Worm (Caenorhabditis elegans) whole organism, late embryonic: ENCODE results near the gene R160.6.
"Not testable (repeated sequence)": the region's sequence is repeated elsewhere in the genome, so short reads cannot be mapped to it uniquely, and the experiment has no call there.

Source experiments
- C08G9.2 ChIP-seq: sonication (generic microtip); optimal IDR thresholded peaks from 2 replicates; lab custom pipeline; 2016; ENCODE audit warnings: mild to moderate bottlenecking, missing genetic modification characterization, moderate library complexity, missing compliant biosample characterization
- C38D4.7 ChIP-seq: fragments of 200-800 bp; sonication (Bioruptor generic); optimal IDR thresholded peaks from 2 replicates; lab custom pipeline; 2018; ENCODE audit warnings: mild to moderate bottlenecking, missing genetic modification characterization, moderate library complexity, missing compliant biosample characterization
- K02D7.2 ChIP-seq: sonication (generic microtip); optimal IDR thresholded peaks from 2 replicates; lab custom pipeline; 2017; ENCODE audit warnings: mild to moderate bottlenecking, missing genetic modification characterization, missing compliant biosample characterization
- K09A11.1 ChIP-seq: sonication (generic microtip); optimal IDR thresholded peaks from 2 replicates; lab custom pipeline; 2017; ENCODE audit warnings: antibody characterized with exemption, mild to moderate bottlenecking, missing genetic modification characterization, missing compliant biosample characterization; ENCODE audit not compliant: insufficient read depth
- T23F11.4 ChIP-seq: fragments of 200-800 bp; sonication (Bioruptor generic); optimal IDR thresholded peaks from 2 replicates; lab custom pipeline; 2018; ENCODE audit warnings: mild to moderate bottlenecking, missing genetic modification characterization, missing compliant biosample characterization
- ahr-1 ChIP-seq: sonication (generic microtip); optimal IDR thresholded peaks from 2 replicates; lab custom pipeline; 2016; ENCODE audit warnings: missing genetic modification characterization, missing compliant biosample characterization
- ama-1 ChIP-seq: fragments of 150-350 bp; optimal IDR thresholded peaks from 2 replicates; lab custom pipeline; 2014
- ceh-14 ChIP-seq: sonication (generic microtip); optimal IDR thresholded peaks from 2 replicates; lab custom pipeline; 2016; ENCODE audit warnings: missing genotype, missing genetic modification characterization, missing compliant biosample characterization
- ceh-18 ChIP-seq: sonication (generic microtip); optimal IDR thresholded peaks from 2 replicates; lab custom pipeline; 2016; ENCODE audit warnings: missing genetic modification characterization, missing compliant biosample characterization
- ceh-19 ChIP-seq: fragments of 200-800 bp; sonication (Bioruptor generic); optimal IDR thresholded peaks from 2 replicates; lab custom pipeline; 2018; ENCODE audit warnings: mild to moderate bottlenecking, missing genetic modification characterization, missing compliant biosample characterization
- ceh-2 ChIP-seq: sonication (generic microtip); optimal IDR thresholded peaks from 2 replicates; lab custom pipeline; 2016; ENCODE audit warnings: missing genotype, missing genetic modification characterization, missing compliant biosample characterization
- ceh-24 ChIP-seq: sonication (generic microtip); optimal IDR thresholded peaks from 2 replicates; lab custom pipeline; 2016; ENCODE audit warnings: mild to moderate bottlenecking, missing genetic modification characterization, missing compliant biosample characterization
- ceh-30 ChIP-seq: fragments of 150-350 bp; optimal IDR thresholded peaks from 2 replicates; lab custom pipeline; 2014; ENCODE audit warnings: missing biosample characterization, missing genetic modification characterization
- che-1 ChIP-seq: sonication (generic microtip); optimal IDR thresholded peaks from 2 replicates; lab custom pipeline; 2016; ENCODE audit warnings: mild to moderate bottlenecking, missing genetic modification characterization, missing compliant biosample characterization
- dmd-4 ChIP-seq: sonication (generic microtip); optimal IDR thresholded peaks from 2 replicates; lab custom pipeline; 2016; ENCODE audit warnings: borderline replicate concordance, missing genetic modification characterization, missing compliant biosample characterization
- ets-4 ChIP-seq: sonication (generic microtip); optimal IDR thresholded peaks from 2 replicates; lab custom pipeline; 2016; ENCODE audit warnings: missing genetic modification characterization, missing compliant biosample characterization
- eyg-1 ChIP-seq: sonication (generic microtip); optimal IDR thresholded peaks from 2 replicates; lab custom pipeline; 2016; ENCODE audit warnings: missing genotype, missing genetic modification characterization, missing compliant biosample characterization
- fax-1 ChIP-seq: sonication (generic microtip); optimal IDR thresholded peaks from 2 replicates; lab custom pipeline; 2016; ENCODE audit warnings: missing genotype, missing genetic modification characterization, missing compliant biosample characterization
- hlh-15 ChIP-seq: sonication (generic microtip); optimal IDR thresholded peaks from 2 replicates; lab custom pipeline; 2016; ENCODE audit warnings: missing genetic modification characterization, missing compliant biosample characterization
- hlh-30 ChIP-seq: sonication (generic microtip); optimal IDR thresholded peaks from 2 replicates; lab custom pipeline; 2017; ENCODE audit warnings: antibody characterized with exemption, missing genetic modification characterization, missing compliant biosample characterization; ENCODE audit not compliant: insufficient read depth
- lin-11 ChIP-seq: fragments of 200-800 bp; sonication (Bioruptor generic); optimal IDR thresholded peaks from 2 replicates; lab custom pipeline; 2018; ENCODE audit warnings: mild to moderate bottlenecking, missing genetic modification characterization, missing compliant biosample characterization
- mec-3 ChIP-seq: sonication (generic microtip); optimal IDR thresholded peaks from 2 replicates; lab custom pipeline; 2016; ENCODE audit warnings: borderline replicate concordance, missing genetic modification characterization, missing compliant biosample characterization
- nfya-1 ChIP-seq: sonication (generic microtip); optimal IDR thresholded peaks from 2 replicates; lab custom pipeline; 2017; ENCODE audit warnings: missing genetic modification characterization, mild to moderate bottlenecking, missing compliant biosample characterization, antibody characterized with exemption, moderate library complexity
- nhr-11 ChIP-seq: fragments of 150-350 bp; optimal IDR thresholded peaks from 2 replicates; lab custom pipeline; 2014; ENCODE audit warnings: missing biosample characterization, missing genetic modification characterization
- npax-4 ChIP-seq: sonication (generic microtip); optimal IDR thresholded peaks from 2 replicates; lab custom pipeline; 2016; ENCODE audit warnings: missing genetic modification characterization, missing compliant biosample characterization
- odd-2 ChIP-seq: sonication (generic microtip); optimal IDR thresholded peaks from 2 replicates; lab custom pipeline; 2017; ENCODE audit warnings: antibody characterized with exemption, mild to moderate bottlenecking, missing genetic modification characterization, missing compliant biosample characterization
- pag-3 ChIP-seq: sonication (generic microtip); optimal IDR thresholded peaks from 2 replicates; lab custom pipeline; 2016; ENCODE audit warnings: missing compliant biosample characterization, missing genetic modification characterization, borderline replicate concordance
- pat-9 ChIP-seq: fragments of 200-800 bp; sonication (Bioruptor generic); optimal IDR thresholded peaks from 2 replicates; lab custom pipeline; 2018; ENCODE audit warnings: mild to moderate bottlenecking, missing genetic modification characterization, moderate library complexity, missing compliant biosample characterization
- pha-2 ChIP-seq: sonication (generic microtip); optimal IDR thresholded peaks from 2 replicates; lab custom pipeline; 2017; ENCODE audit warnings: mild to moderate bottlenecking, missing genetic modification characterization, missing compliant biosample characterization
- pqm-1 ChIP-seq: sonication (generic microtip); optimal IDR thresholded peaks from 2 replicates; lab custom pipeline; 2016; ENCODE audit warnings: missing genetic modification characterization, missing compliant biosample characterization
- pros-1 ChIP-seq: fragments of 150-350 bp; optimal IDR thresholded peaks from 2 replicates; lab custom pipeline; 2014; ENCODE audit warnings: missing biosample characterization, missing genetic modification reagents, missing genetic modification characterization
- sox-4 ChIP-seq: sonication (generic microtip); optimal IDR thresholded peaks from 2 replicates; lab custom pipeline; 2017; ENCODE audit warnings: mild to moderate bottlenecking, missing genetic modification characterization, inconsistent platforms, missing compliant biosample characterization
- syd-9 ChIP-seq: sonication (generic microtip); optimal IDR thresholded peaks from 2 replicates; lab custom pipeline; 2016; ENCODE audit warnings: mild to moderate bottlenecking, missing genetic modification characterization, moderate library complexity, missing compliant biosample characterization
- tbx-7 ChIP-seq: sonication (generic microtip); optimal IDR thresholded peaks from 2 replicates; lab custom pipeline; 2016; ENCODE audit warnings: missing genotype, missing genetic modification characterization, missing compliant biosample characterization
- ttx-3 ChIP-seq: sonication (generic microtip); optimal IDR thresholded peaks from 2 replicates; lab custom pipeline; 2016; ENCODE audit warnings: missing genetic modification reagents, missing genetic modification characterization, missing compliant biosample characterization
- unc-3 ChIP-seq, 2 experiments: fragments of 200-800 bp in 1 of 2; sonication (Bioruptor generic) in 1 of 2; sonication (generic microtip) in 1 of 2; conservative IDR thresholded peaks in 1 of 2; optimal IDR thresholded peaks in 1 of 2; 2 replicates each; pipeline versions ENCODE4 v1.3.6 to Lab custom; 2016 to 2022; ENCODE audit warnings: missing compliant biosample characterization in 2 of 2, missing genetic modification characterization in 2 of 2, missing genetic modification reagents in 1 of 2
- unc-42 ChIP-seq: sonication (generic microtip); optimal IDR thresholded peaks from 2 replicates; lab custom pipeline; 2016; ENCODE audit warnings: missing genotype, missing genetic modification characterization, missing compliant biosample characterization
- unc-55 ChIP-seq: sonication (generic microtip); optimal IDR thresholded peaks from 2 replicates; lab custom pipeline; 2017; ENCODE audit warnings: missing biosample characterization, missing genetic modification reagents, missing genetic modification characterization
- unc-86 ChIP-seq: sonication (generic microtip); optimal IDR thresholded peaks from 2 replicates; lab custom pipeline; 2016; ENCODE audit warnings: missing genetic modification characterization, missing compliant biosample characterization

Gene R160.6

DNA sequence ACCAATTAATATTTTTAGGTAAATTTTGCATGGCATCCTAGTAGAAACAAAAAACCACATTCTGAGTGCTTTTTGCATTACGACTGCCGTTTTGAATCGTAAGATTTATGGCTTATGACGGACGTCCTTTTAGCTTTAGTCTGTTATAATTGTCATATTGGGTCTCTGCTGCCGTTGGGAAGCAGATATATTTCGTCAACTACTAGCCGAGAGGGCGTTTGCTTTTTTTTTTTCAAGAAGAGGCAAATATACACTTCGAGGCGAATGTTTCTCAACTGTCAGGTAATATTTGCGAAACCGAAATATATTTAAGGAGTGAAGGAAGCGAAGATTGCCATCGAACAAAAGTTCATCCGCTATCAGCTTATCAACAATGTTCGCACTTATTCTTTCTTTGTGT, 29.1 kb downstream of the R160.6 start, which contains the start of gene F14H12.3:
F14H12.3 (plus strand) TSS at position 301 of the 400 bp plus-strand sequence.
- TF ChIP-seq unc-86 (no peak), ceh-18 (no peak), unc-42 (no peak), lin-11 (tag; lab: Kevin White, UChicago) (no peak), unc-55 (GFP tag; lab: Kevin White, UChicago) (no peak), ceh-24 (tag; lab: Kevin White, UChicago) (no peak), mec-3 (tag; lab: Kevin White, UChicago) (no peak), ceh-19 (GFP tag; lab: Kevin White, UChicago) (no peak), syd-9 (tag; lab: Kevin White, UChicago) (no peak), nhr-11 (no peak), che-1 (no peak), pha-2 (tag; lab: Kevin White, UChicago) (no peak), C08G9.2 (no peak)

DNA sequence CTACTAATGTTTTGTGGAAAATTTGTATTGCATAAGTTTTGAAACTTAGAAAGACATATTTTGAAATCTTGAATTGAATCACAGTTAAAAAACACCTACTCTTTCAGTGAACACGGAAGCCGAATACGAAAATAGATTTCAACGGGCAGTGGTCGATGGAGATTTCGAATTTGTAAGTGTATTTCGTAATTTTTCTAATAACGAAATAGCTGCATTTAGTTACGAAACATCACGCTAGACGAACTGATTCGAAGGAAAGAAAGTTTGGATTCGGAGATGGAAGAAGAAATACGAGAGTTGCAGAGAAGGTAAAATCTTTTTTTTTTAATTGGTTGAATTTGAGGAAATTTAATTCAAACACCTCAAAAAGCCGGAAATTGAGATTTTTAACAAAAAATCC, 30.3 kb downstream of the R160.6 start:
- TF ChIP-seq T23F11.4 (GFP tag; lab: Kevin White, UChicago) = no peak
- no peak for TF ChIP-seq pha-2 (tag; lab: Kevin White, UChicago)
- TF ChIP-seq hlh-30 (tag; lab: Kevin White, UChicago) = no peak
- no peak for TF ChIP-seq ceh-30 (tag; lab: Kevin White, UChicago)
- TF ChIP-seq K02D7.2 = no peak
- no peak for TF ChIP-seq lin-11 (tag; lab: Kevin White, UChicago)
- no peak for TF ChIP-seq npax-4 (tag; lab: Kevin White, UChicago)
- TF ChIP-seq tbx-7 (tag; lab: Kevin White, UChicago) = no peak

ce11 chrX:4339332-4339731, 33.7 kb downstream of the R160.6 start, which contains the start of gene cst-1:
TSS of gene cst-1 (plus strand) at chrX:4339632.
- TF ChIP-seq ceh-19 (GFP tag; lab: Kevin White, UChicago); ceh-14 (tag; lab: Kevin White, UChicago); C08G9.2: not testable (repeated sequence)

DNA sequence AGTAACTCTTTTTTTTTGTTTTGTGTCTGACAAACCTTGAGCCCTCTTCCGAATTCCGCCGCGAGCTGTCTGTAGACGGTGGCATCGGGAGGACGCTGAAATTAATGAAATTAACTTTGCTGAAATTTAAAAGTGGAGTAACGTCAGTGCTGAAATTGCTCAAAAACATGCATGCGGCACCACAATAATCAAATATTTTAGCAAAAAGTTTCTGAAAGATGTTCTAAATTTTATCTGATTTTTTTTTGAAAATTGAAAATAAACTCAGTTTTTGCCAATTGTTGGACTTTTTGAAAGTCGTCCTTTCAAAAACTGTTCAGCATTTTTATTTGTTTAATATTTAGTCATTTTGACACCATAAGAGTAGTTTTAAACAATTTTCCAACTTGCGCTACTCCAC, 37.1 kb downstream of the R160.6 start, which contains the start of gene cst-2:
cst-2 (minus strand) TSS at position 101 of the 400 bp plus-strand sequence.
- not testable (repeated sequence) for TF ChIP-seq nfya-1 (tag; lab: Kevin White, UChicago); K09A11.1 (tag; lab: Kevin White, UChicago); unc-42

- TF ChIP-seq unc-3 (GFP tag; conservative IDR thresholded peaks at IDR 0.05; lab: Robert Waterston, UW); unc-3 (tag; optimal IDR thresholded peaks at IDR 0.05; lab: Kevin White, UChicago); hlh-15 (tag; lab: Kevin White, UChicago); pqm-1 (tag; lab: Kevin White, UChicago): not testable (repeated sequence)
These were observed 40.7 kb downstream of the R160.6 start, which contains the start of gene C24A8.6 for ce11 chrX:4332305-4332704. TSS of gene C24A8.6 (minus strand) at chrX:4332405.

ce11 chrX:4328816-4329215, 44.2 kb downstream of the R160.6 start, which contains the start of gene C24A8.5:
TSS of gene C24A8.5 (minus strand) at chrX:4328916.
- TF ChIP-seq pag-3 (no peak), nfya-1 (tag; lab: Kevin White, UChicago) (no peak), ttx-3 (no peak), fax-1 (no peak), pat-9 (tag; lab: Kevin White, UChicago) (no peak), ahr-1 (tag; lab: Kevin White, UChicago) (no peak), nhr-11 (no peak), ets-4 (no peak), unc-55 (GFP tag; lab: Kevin White, UChicago) (no peak), pha-2 (tag; lab: Kevin White, UChicago) (no peak), dmd-4 (tag; lab: Kevin White, UChicago) (no peak), C38D4.7 (GFP tag; lab: Kevin White, UChicago) (no peak), odd-2 (tag; lab: Kevin White, UChicago) (no peak), ceh-2 (no peak), pros-1 (tag; lab: Kevin White, UChicago) (no peak), sox-4 (tag; lab: Kevin White, UChicago) (no peak), ama-1 (lab: Kevin White, UChicago) (no peak), hlh-15 (tag; lab: Kevin White, UChicago) (no peak), eyg-1 (tag; lab: Kevin White, UChicago) (no peak)
